Fruit fly (Drosophila melanogaster) whole organism, pupa: ENCODE data around the gene CG18599.

Experiments used
- CG15710 ChIP-seq: fragments of 200-800 bp; sonication (Bioruptor generic); optimal IDR thresholded peaks from 2 replicates; lab custom pipeline; 2018; ENCODE audit warnings: missing biosample characterization, mild to moderate bottlenecking, missing genetic modification characterization, moderate library complexity
- CG32121 ChIP-seq: fragments of 200-800 bp; sonication (Bioruptor generic); IDR thresholded peaks from 2 replicates; pipeline ENCODE4 v1.3.6; 2022; ENCODE audit warnings: missing biosample characterization, missing genetic modification characterization
- CG34367 ChIP-seq: fragments of 200-800 bp; sonication (Bioruptor generic); optimal IDR thresholded peaks from 2 replicates; lab custom pipeline; 2018; ENCODE audit warnings: missing biosample characterization, mild to moderate bottlenecking, missing genetic modification characterization
- CG4496 ChIP-seq: fragments of 200-800 bp; sonication (Bioruptor generic); IDR thresholded peaks from 3 replicates; pipeline ENCODE4 v1.3.6; 2022; ENCODE audit warnings: missing biosample characterization, missing genetic modification characterization
- D1 ChIP-seq: fragments of 200-800 bp; sonication (Bioruptor generic); optimal IDR thresholded peaks from 2 replicates; lab custom pipeline; 2018; ENCODE audit warnings: missing biosample characterization, mild to moderate bottlenecking, missing genetic modification characterization, moderate library complexity
- EcR ChIP-seq: fragments of 200-800 bp; sonication (Bioruptor generic); optimal IDR thresholded peaks from 3 replicates; lab custom pipeline; 2019; ENCODE audit warnings: missing biosample characterization, missing genetic modification characterization, mild to moderate bottlenecking, moderate library complexity, missing genetic modification reagents
- Ets98B ChIP-seq: fragments of 200-800 bp; sonication (Bioruptor generic); IDR thresholded peaks from 2 replicates; pipeline ENCODE4 v1.3.6; 2022; ENCODE audit warnings: missing biosample characterization, missing genetic modification characterization
- Pif1A ChIP-seq: fragments of 200-800 bp; sonication (Bioruptor generic); optimal IDR thresholded peaks from 3 replicates; lab custom pipeline; 2016; ENCODE audit warnings: missing biosample characterization, missing genetic modification characterization
- Snoo ChIP-seq: fragments of 200-800 bp; sonication (Bioruptor generic); optimal IDR thresholded peaks from 3 replicates; lab custom pipeline; 2017; ENCODE audit warnings: missing biosample characterization, mild to moderate bottlenecking, missing genetic modification characterization, inconsistent platforms
- rn ChIP-seq: fragments of 200-800 bp; sonication (Bioruptor generic); IDR thresholded peaks from 2 replicates; pipeline ENCODE4 v1.3.6; 2022; ENCODE audit warnings: missing biosample characterization, missing genetic modification characterization

- TF ChIP-seq EcR = no peak
- no peak for TF ChIP-seq CG15710
- no peak for TF ChIP-seq CG32121
- no peak for TF ChIP-seq Pif1A (GFP tag; lab: Kevin White, UChicago)
- no peak for TF ChIP-seq rn (GFP tag; lab: Robert Waterston, UW)
- no peak for TF ChIP-seq Ets98B (GFP tag; lab: Robert Waterston, UW)
- TF ChIP-seq CG4496 (GFP tag; lab: Robert Waterston, UW) = no peak
- TF ChIP-seq D1 (tag; lab: Kevin White, UChicago) = no peak
- TF ChIP-seq Snoo (tag; lab: Kevin White, UChicago) = no peak
- TF ChIP-seq CG34367 (tag; lab: Kevin White, UChicago) = no peak
Observed at dm6 chr3R:18269744-18270348, 2.3 kb downstream of the CG18599 start.
